Fruit fly (Drosophila melanogaster) S2 (cell line): ENCODE measurements around the gene BHD.

ENCODE experiments used
- CG8478 ChIP-seq: fragments of >200 bp; optimal IDR thresholded peaks from 2 replicates; lab custom pipeline; 2018
- CTCF ChIP-seq, 2 experiments: fragments of >200 bp; optimal IDR thresholded peaks; 2 replicates each; lab custom pipeline; 2018

DNA sequence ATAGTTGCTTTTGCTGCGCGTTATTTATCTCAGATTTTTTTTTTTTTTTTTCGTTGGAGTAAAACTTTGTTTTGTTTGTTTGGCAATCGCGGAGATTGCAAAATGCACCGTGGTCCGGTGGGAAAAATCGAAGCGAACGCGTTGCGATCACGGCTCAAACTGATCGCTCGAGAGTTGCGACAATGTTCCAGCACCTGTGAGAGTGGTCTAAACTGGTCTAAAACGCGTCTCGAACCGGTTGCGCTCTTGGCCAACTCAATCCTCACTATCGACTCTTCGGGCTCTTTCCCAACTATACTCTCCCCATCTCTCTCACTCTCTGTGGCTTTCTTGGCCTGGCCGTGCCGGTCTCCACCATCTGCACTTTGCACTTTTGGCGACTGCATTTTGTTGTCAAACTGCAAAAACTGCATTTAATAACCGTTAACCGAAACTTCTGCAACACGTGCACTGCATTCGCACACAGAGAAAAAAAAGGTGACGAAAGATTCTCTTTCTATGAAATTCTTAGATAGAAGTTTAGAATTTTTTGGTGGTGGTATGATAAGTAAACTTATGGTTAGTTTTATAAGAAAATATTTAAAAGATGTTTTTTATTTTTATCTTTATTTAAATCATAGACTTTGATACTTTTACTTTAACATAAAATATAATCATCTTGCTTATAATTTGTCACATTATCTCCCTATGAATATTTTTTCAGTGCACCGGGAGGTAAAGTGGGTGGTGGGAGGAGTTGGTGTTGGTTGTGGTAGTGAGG, 25.6 kb downstream of the BHD start, which contains the start of gene CG14830:
- TF ChIP-seq CG8478 (lab: Kevin White, UChicago) (no peak), CTCF (optimal IDR thresholded peaks at IDR 0.05; lab: Kevin White, UChicago) (no peak)
